Worm (Caenorhabditis elegans) whole organism, L3 larva: ENCODE data around the gene F59B10.2.

ENCODE experiments used
- R02D3.7 ChIP-seq: fragments of 150-350 bp; optimal IDR thresholded peaks from 2 replicates; lab custom pipeline; 2014; ENCODE audit warnings: missing biosample characterization, missing genetic modification characterization
- ZK546.5 ChIP-seq: sonication (generic microtip); optimal IDR thresholded peaks from 2 replicates; lab custom pipeline; 2017; ENCODE audit warnings: missing biosample characterization, missing genetic modification characterization
- aly-2 ChIP-seq: fragments of 150-350 bp; optimal IDR thresholded peaks from 2 replicates; lab custom pipeline; 2014; ENCODE audit warnings: missing biosample characterization, missing genetic modification characterization
- ama-1 ChIP-seq: fragments of 150-350 bp; optimal IDR thresholded peaks from 2 replicates; lab custom pipeline; 2018
- ceh-16 ChIP-seq: sonication (generic microtip); optimal IDR thresholded peaks from 2 replicates; lab custom pipeline; 2017; ENCODE audit warnings: missing biosample characterization, missing genetic modification characterization
- ceh-28 ChIP-seq: fragments of 150-350 bp; optimal IDR thresholded peaks from 2 replicates; lab custom pipeline; 2014; ENCODE audit warnings: missing biosample characterization, missing genetic modification reagents, missing genetic modification characterization
- ceh-82 ChIP-seq: fragments of 150-350 bp; optimal IDR thresholded peaks from 2 replicates; lab custom pipeline; 2014; ENCODE audit warnings: missing biosample characterization, missing genetic modification characterization
- ceh-9 ChIP-seq: sonication (generic microtip); optimal IDR thresholded peaks from 2 replicates; lab custom pipeline; 2018; ENCODE audit warnings: missing biosample characterization, missing genetic modification characterization
- daf-12 ChIP-seq: fragments of 150-350 bp; optimal IDR thresholded peaks from 2 replicates; lab custom pipeline; 2014; ENCODE audit warnings: missing biosample characterization, missing genetic modification reagents, missing genetic modification characterization
- egl-27 ChIP-seq: sonication (generic microtip); optimal IDR thresholded peaks from 4 replicates; lab custom pipeline; 2017; ENCODE audit warnings: missing biosample characterization, missing genetic modification reagents, missing genetic modification characterization
- egl-5 ChIP-seq: fragments of 150-350 bp; optimal IDR thresholded peaks from 2 replicates; lab custom pipeline; 2017; ENCODE audit warnings: missing biosample characterization, missing genetic modification reagents, missing genetic modification characterization, inconsistent platforms
- elt-1 ChIP-seq: fragments of 150-350 bp; optimal IDR thresholded peaks from 2 replicates; lab custom pipeline; 2014; ENCODE audit warnings: missing biosample characterization, missing genetic modification characterization
- elt-2 ChIP-seq: sonication (generic microtip); optimal IDR thresholded peaks from 2 replicates; lab custom pipeline; 2016; ENCODE audit warnings: missing genetic modification reagents, mild to moderate bottlenecking, missing genetic modification characterization, missing compliant biosample characterization
- elt-3 ChIP-seq, 3 experiments: fragments of 150-350 bp in 1 of 3; sonication (generic microtip) in 2 of 3; optimal IDR thresholded peaks; 2 replicates in 2 of 3; 4 replicates in 1 of 3; lab custom pipeline; 2014 to 2017; ENCODE audit warnings: missing biosample characterization in 3 of 3, missing genetic modification characterization in 3 of 3
- eor-1 ChIP-seq, 2 experiments: fragments of 150-350 bp; optimal IDR thresholded peaks; 2 replicates each; lab custom pipeline; 2014 to 2018; ENCODE audit warnings: missing biosample characterization in 2 of 2, missing genetic modification characterization in 2 of 2
- fkh-10 ChIP-seq: sonication (generic microtip); optimal IDR thresholded peaks from 2 replicates; lab custom pipeline; 2017; ENCODE audit warnings: missing biosample characterization, missing genetic modification reagents, missing genetic modification characterization
- fkh-2 ChIP-seq: fragments of 150-350 bp; optimal IDR thresholded peaks from 2 replicates; lab custom pipeline; 2014; ENCODE audit warnings: missing biosample characterization, missing genetic modification reagents, missing genetic modification characterization
- fos-1 ChIP-seq: fragments of 150-350 bp; optimal IDR thresholded peaks from 2 replicates; lab custom pipeline; 2014; ENCODE audit warnings: missing biosample characterization, missing genetic modification characterization
- hmg-11 ChIP-seq: sonication (generic microtip); optimal IDR thresholded peaks from 2 replicates; lab custom pipeline; 2016; ENCODE audit warnings: missing genetic modification characterization, missing compliant biosample characterization
- jun-1 ChIP-seq: fragments of 150-350 bp; optimal IDR thresholded peaks from 2 replicates; lab custom pipeline; 2014; ENCODE audit warnings: missing biosample characterization, missing genetic modification reagents, missing genetic modification characterization
- lin-15B ChIP-seq: fragments of 150-350 bp; optimal IDR thresholded peaks from 2 replicates; lab custom pipeline; 2014; ENCODE audit warnings: missing biosample characterization, missing genetic modification characterization
- lin-39 ChIP-seq: fragments of 150-350 bp; optimal IDR thresholded peaks from 2 replicates; lab custom pipeline; 2018; ENCODE audit warnings: missing biosample characterization, missing genetic modification reagents, missing genetic modification characterization
- lsy-12 ChIP-seq: sonication (generic microtip); optimal IDR thresholded peaks from 2 replicates; lab custom pipeline; 2016; ENCODE audit warnings: mild to moderate bottlenecking, missing genetic modification characterization, missing compliant biosample characterization
- mdl-1 ChIP-seq: fragments of 150-350 bp; optimal IDR thresholded peaks from 2 replicates; lab custom pipeline; 2014; ENCODE audit warnings: missing biosample characterization, missing genetic modification characterization
- mml-1 ChIP-seq: fragments of 150-350 bp; sonication (generic microtip); optimal IDR thresholded peaks from 3 replicates; lab custom pipeline; 2014; ENCODE audit warnings: missing biosample characterization, missing genetic modification characterization
- nfya-1 ChIP-seq: sonication (generic microtip); optimal IDR thresholded peaks from 2 replicates; lab custom pipeline; 2017; ENCODE audit warnings: missing genetic modification characterization, mild to moderate bottlenecking, missing compliant biosample characterization, antibody characterized with exemption, moderate library complexity; ENCODE audit not compliant: insufficient read depth
- nhr-11 ChIP-seq: fragments of 150-350 bp; optimal IDR thresholded peaks from 2 replicates; lab custom pipeline; 2014; ENCODE audit warnings: missing biosample characterization, missing genetic modification characterization
- nhr-12 ChIP-seq: fragments of 150-350 bp; optimal IDR thresholded peaks from 2 replicates; lab custom pipeline; 2014; ENCODE audit warnings: missing biosample characterization, missing genetic modification characterization
- nhr-23 ChIP-seq: fragments of 150-350 bp; optimal IDR thresholded peaks from 2 replicates; lab custom pipeline; 2014; ENCODE audit warnings: missing biosample characterization, missing genetic modification reagents, missing genetic modification characterization
- nhr-237 ChIP-seq: fragments of 150-350 bp; optimal IDR thresholded peaks from 2 replicates; lab custom pipeline; 2014; ENCODE audit warnings: missing biosample characterization, missing genetic modification characterization
- nhr-25 ChIP-seq: sonication (generic microtip); optimal IDR thresholded peaks from 2 replicates; lab custom pipeline; 2017; ENCODE audit warnings: missing biosample characterization, missing genetic modification characterization
- nhr-28 ChIP-seq: fragments of 150-350 bp; optimal IDR thresholded peaks from 2 replicates; lab custom pipeline; 2014; ENCODE audit warnings: missing biosample characterization, missing genetic modification characterization
- nhr-43 ChIP-seq: sonication (generic microtip); optimal IDR thresholded peaks from 2 replicates; lab custom pipeline; 2016; ENCODE audit warnings: mild to moderate bottlenecking, missing genetic modification characterization, missing compliant biosample characterization; ENCODE audit not compliant: poor library complexity, severe bottlenecking
- nhr-67 ChIP-seq: fragments of 150-350 bp; optimal IDR thresholded peaks from 2 replicates; lab custom pipeline; 2014; ENCODE audit warnings: missing biosample characterization, missing genetic modification characterization
- nhr-76 ChIP-seq: fragments of 150-350 bp; sonication (generic microtip); optimal IDR thresholded peaks from 5 replicates; lab custom pipeline; 2014; ENCODE audit warnings: missing biosample characterization, missing genetic modification characterization
- nhr-77 ChIP-seq: fragments of 150-350 bp; optimal IDR thresholded peaks from 2 replicates; lab custom pipeline; 2014; ENCODE audit warnings: missing biosample characterization, missing genetic modification characterization
- pha-4 ChIP-seq: fragments of 150-350 bp; optimal IDR thresholded peaks from 2 replicates; lab custom pipeline; 2014; ENCODE audit warnings: missing biosample characterization, missing genetic modification reagents, missing genetic modification characterization
- pqm-1 ChIP-seq: fragments of 150-350 bp; optimal IDR thresholded peaks from 2 replicates; lab custom pipeline; 2017; ENCODE audit warnings: missing biosample characterization, missing genetic modification characterization, inconsistent platforms
- sea-2 ChIP-seq: fragments of 150-350 bp; sonication (generic microtip); optimal IDR thresholded peaks from 4 replicates; lab custom pipeline; 2014; ENCODE audit warnings: missing biosample characterization, missing genetic modification reagents, missing genetic modification characterization
- skn-1 ChIP-seq: fragments of 150-350 bp; optimal IDR thresholded peaks from 2 replicates; lab custom pipeline; 2014; ENCODE audit warnings: missing biosample characterization, missing genetic modification characterization
- snpc-4 ChIP-seq: fragments of 150-350 bp; optimal IDR thresholded peaks from 2 replicates; lab custom pipeline; 2014; ENCODE audit warnings: missing biosample characterization, missing genetic modification characterization
- tbx-2 ChIP-seq: sonication (generic microtip); optimal IDR thresholded peaks from 2 replicates; lab custom pipeline; 2016; ENCODE audit warnings: mild to moderate bottlenecking, missing genetic modification characterization, missing compliant biosample characterization
- unc-39 ChIP-seq: sonication (generic microtip); optimal IDR thresholded peaks from 4 replicates; lab custom pipeline; 2017; ENCODE audit warnings: missing biosample characterization, missing genetic modification characterization
- unc-62 ChIP-seq: fragments of 150-350 bp; sonication (generic microtip); optimal IDR thresholded peaks from 4 replicates; lab custom pipeline; 2014; ENCODE audit warnings: missing biosample characterization, missing genetic modification reagents, missing genetic modification characterization
- zag-1 ChIP-seq: fragments of 150-350 bp; optimal IDR thresholded peaks from 2 replicates; lab custom pipeline; 2014; ENCODE audit warnings: missing biosample characterization, missing genetic modification characterization
- ztf-11 ChIP-seq: fragments of 150-350 bp; optimal IDR thresholded peaks from 2 replicates; lab custom pipeline; 2014; ENCODE audit warnings: missing biosample characterization, missing genetic modification characterization
- ztf-4 ChIP-seq: fragments of 150-350 bp; optimal IDR thresholded peaks from 2 replicates; lab custom pipeline; 2014; ENCODE audit warnings: missing biosample characterization, missing genetic modification characterization

The F59B10.2 gene

DNA sequence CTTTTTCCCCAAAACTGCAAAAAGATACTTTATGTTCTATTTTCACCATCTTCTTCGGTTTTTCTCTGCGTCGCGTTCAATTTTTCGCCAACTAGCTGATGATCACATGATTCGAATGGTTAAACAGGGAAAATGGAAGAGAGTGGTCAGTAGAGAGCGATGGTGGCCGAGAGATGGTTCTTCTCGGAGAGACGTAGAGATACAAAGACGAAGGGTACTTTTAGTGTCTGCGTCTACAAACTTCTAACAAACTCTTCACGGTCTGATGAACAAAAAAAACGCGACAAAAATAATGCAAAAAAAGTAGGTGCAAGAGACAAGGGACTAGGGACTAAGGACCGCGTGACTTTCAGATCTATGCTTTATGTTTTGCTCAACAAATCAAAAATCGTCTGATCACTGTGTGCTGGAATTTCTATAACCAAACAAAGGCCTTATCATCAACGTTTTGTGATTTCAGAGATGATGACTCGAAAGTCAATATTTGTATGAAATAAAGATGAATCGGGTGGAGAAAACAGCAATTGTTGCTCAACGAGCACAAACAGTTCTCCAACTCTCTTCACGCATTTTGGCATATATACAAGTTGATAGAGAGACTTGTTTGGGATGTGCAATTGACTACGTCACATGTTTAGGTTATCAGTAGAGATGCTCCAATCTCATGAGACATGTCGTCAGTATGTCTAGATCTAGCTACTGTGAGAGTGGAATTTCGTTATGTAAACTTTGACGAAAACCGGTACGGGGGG lies 42.5 kb upstream of the F59B10.2 start:
- TF ChIP-seq elt-2 (tag; lab: Kevin White, UChicago) (peak; percentile 56), pqm-1 (tag; lab: Kevin White, UChicago) (peak; percentile 49), lsy-12 (tag; lab: Kevin White, UChicago) (peak; percentile 78), R02D3.7 (tag; lab: Kevin White, UChicago) (peak; percentile 75), egl-27 (peak; percentile 72), elt-1 (tag; lab: Kevin White, UChicago) (peak; percentile 38), snpc-4 (peak; percentile 83), daf-12 (tag; lab: Kevin White, UChicago) (peak; percentile 13), nhr-12 (tag; lab: Kevin White, UChicago) (no peak), lin-39 (tag; lab: Kevin White, UChicago) (peak; percentile 80), nhr-28 (tag; lab: Kevin White, UChicago) (peak; percentile 11), ama-1 (peak; percentile 95), nhr-25 (tag; lab: Kevin White, UChicago) (peak; percentile 96), nhr-11 (peak; percentile 98), ceh-82 (peak; percentile 74), unc-39 (tag; lab: Kevin White, UChicago) (no peak), nhr-76 (peak; percentile 57), ceh-28 (peak; percentile 86), egl-5 (tag; lab: Kevin White, UChicago) (peak; percentile 97), jun-1 (tag; lab: Kevin White, UChicago) (peak; percentile 98), nhr-43 (tag; lab: Kevin White, UChicago) (peak; percentile 90), skn-1 (tag; lab: Kevin White, UChicago) (peak; percentile 62), nhr-77 (peak; percentile 48), fkh-10 (peak; percentile 95), sea-2 (GFP tag; lab: Kevin White, UChicago) (no peak), lin-15B (tag; lab: Kevin White, UChicago) (peak; percentile 71), ceh-16 (tag; lab: Kevin White, UChicago) (no peak), nhr-23 (tag; lab: Kevin White, UChicago) (peak; percentile 99), nfya-1 (peak; percentile 95), mml-1 (no peak), aly-2 (peak; percentile 20), fkh-2 (no peak), hmg-11 (peak; percentile 87), ztf-11 (no peak), unc-62 (GFP tag; lab: Kevin White, UChicago) (peak; percentile 79), nhr-237 (tag; lab: Kevin White, UChicago) (no peak), tbx-2 (peak; percentile 84), fos-1 (tag; lab: Kevin White, UChicago) (no peak), elt-3 (tag; optimal IDR thresholded peaks at IDR 0.05; lab: Kevin White, UChicago) (peak in 2 of 3 experiments; percentile 19 to 48), pha-4 (peak; percentile 98), zag-1 (tag; lab: Kevin White, UChicago) (peak; percentile 25), eor-1 (tag; optimal IDR thresholded peaks at IDR 0.05; lab: Kevin White, UChicago) (peak; percentile 29 to 80), mdl-1 (tag; lab: Kevin White, UChicago) (peak; percentile 84), ZK546.5 (tag; lab: Kevin White, UChicago) (no peak), ceh-9 (tag; lab: Kevin White, UChicago) (no peak), nhr-67 (tag; lab: Kevin White, UChicago) (no peak), ztf-4 (tag; lab: Kevin White, UChicago) (peak; percentile 84)
